Fruit fly (Drosophila melanogaster) whole organism, embryonic: ENCODE measurements around the gene ago.

Experiments used
- ATbp ChIP-seq: fragments of 200-800 bp; sonication (Bioruptor generic); optimal IDR thresholded peaks from 2 replicates; lab custom pipeline; 2017; ENCODE audit warnings: missing biosample characterization, mild to moderate bottlenecking, missing genetic modification characterization, missing genetic modification reagents
- CG10147 ChIP-seq: fragments of 200-800 bp; sonication (Bioruptor generic); optimal IDR thresholded peaks from 2 replicates; lab custom pipeline; 2019; ENCODE audit warnings: missing biosample characterization, mild to moderate bottlenecking, missing genetic modification characterization, moderate library complexity
- CG10274 ChIP-seq: fragments of 200-800 bp; sonication (Bioruptor generic); optimal IDR thresholded peaks from 3 replicates; lab custom pipeline; 2017; ENCODE audit warnings: missing biosample characterization, mild to moderate bottlenecking, missing genetic modification characterization
- CG10979 ChIP-seq: fragments of 200-800 bp; sonication (Bioruptor generic); optimal IDR thresholded peaks from 2 replicates; lab custom pipeline; 2018; ENCODE audit warnings: missing biosample characterization, mild to moderate bottlenecking, missing genetic modification characterization, moderate library complexity
- CG11247 ChIP-seq: fragments of 200-800 bp; sonication (Bioruptor generic); IDR thresholded peaks from 2 replicates; pipeline ENCODE4 v1.3.6; 2022; ENCODE audit warnings: missing biosample characterization, missing genetic modification characterization
- CG11504 ChIP-seq: fragments of 200-800 bp; sonication (Bioruptor generic); optimal IDR thresholded peaks from 3 replicates; lab custom pipeline; 2019; ENCODE audit warnings: missing biosample characterization, mild to moderate bottlenecking, missing genetic modification characterization, moderate library complexity
- CG12104 ChIP-seq: fragments of 200-800 bp; sonication (Bioruptor generic); optimal IDR thresholded peaks from 3 replicates; lab custom pipeline; 2016; ENCODE audit warnings: missing biosample characterization, missing genetic modification characterization
- CG1233 ChIP-seq: fragments of 200-800 bp; sonication (Bioruptor generic); optimal IDR thresholded peaks from 4 replicates; lab custom pipeline; 2018; ENCODE audit warnings: missing biosample characterization, mild to moderate bottlenecking, missing genetic modification characterization
- CG12391 ChIP-seq: fragments of 200-800 bp; sonication (Bioruptor generic); optimal IDR thresholded peaks from 3 replicates; lab custom pipeline; 2018; ENCODE audit warnings: missing biosample characterization, mild to moderate bottlenecking, missing genetic modification characterization, moderate library complexity
- CG15479 ChIP-seq: fragments of 200-800 bp; sonication (Bioruptor generic); optimal IDR thresholded peaks from 3 replicates; lab custom pipeline; 2019; ENCODE audit warnings: missing biosample characterization, mild to moderate bottlenecking, missing genetic modification characterization, moderate library complexity
- CG17385 ChIP-seq: fragments of 200-800 bp; sonication (Bioruptor generic); optimal IDR thresholded peaks from 3 replicates; lab custom pipeline; 2018; ENCODE audit warnings: missing biosample characterization, mild to moderate bottlenecking, missing genetic modification characterization
- CG17829 ChIP-seq: fragments of 200-800 bp; optimal IDR thresholded peaks from 2 replicates; lab custom pipeline; 2019; ENCODE audit warnings: missing biosample characterization, mild to moderate bottlenecking, missing genetic modification characterization, moderate library complexity
- CG1832 ChIP-seq: fragments of 200-800 bp; sonication (Bioruptor generic); optimal IDR thresholded peaks from 2 replicates; lab custom pipeline; 2017; ENCODE audit warnings: missing biosample characterization, mild to moderate bottlenecking, missing genetic modification characterization, inconsistent platforms
- CG2120 ChIP-seq: fragments of 200-800 bp; sonication (Bioruptor generic); optimal IDR thresholded peaks from 3 replicates; lab custom pipeline; 2016; ENCODE audit warnings: missing biosample characterization, missing genetic modification characterization
- CG32772 ChIP-seq: fragments of 200-800 bp; sonication (Bioruptor generic); IDR thresholded peaks from 2 replicates; pipeline ENCODE4 v1.3.6; 2022; ENCODE audit warnings: missing biosample characterization, missing genetic modification characterization
- CG33557 ChIP-seq: fragments of 200-800 bp; sonication (Bioruptor generic); optimal IDR thresholded peaks from 2 replicates; lab custom pipeline; 2019; ENCODE audit warnings: missing biosample characterization, mild to moderate bottlenecking, missing genetic modification characterization, moderate library complexity
- CG4282 ChIP-seq: fragments of 200-800 bp; sonication (Bioruptor generic); optimal IDR thresholded peaks from 2 replicates; lab custom pipeline; 2016; ENCODE audit warnings: missing biosample characterization, missing genetic modification characterization
- CG6254 ChIP-seq: fragments of 200-800 bp; sonication (Bioruptor generic); optimal IDR thresholded peaks from 3 replicates; lab custom pipeline; 2017; ENCODE audit warnings: mild to moderate bottlenecking, missing biosample characterization, missing genetic modification reagents, missing genetic modification characterization
- CG6654 ChIP-seq: fragments of 200-800 bp; sonication (Bioruptor generic); optimal IDR thresholded peaks from 2 replicates; lab custom pipeline; 2017; ENCODE audit warnings: missing biosample characterization, mild to moderate bottlenecking, missing genetic modification characterization
- CG6765 ChIP-seq: fragments of 200-800 bp; sonication (Bioruptor generic); optimal IDR thresholded peaks from 3 replicates; lab custom pipeline; 2017; ENCODE audit warnings: missing biosample characterization, mild to moderate bottlenecking, missing genetic modification characterization
- CG6813 ChIP-seq: fragments of 200-800 bp; sonication (Bioruptor generic); optimal IDR thresholded peaks from 2 replicates; lab custom pipeline; 2017; ENCODE audit warnings: missing biosample characterization, missing genetic modification characterization, mild to moderate bottlenecking, moderate library complexity, missing genetic modification reagents
- Deaf1 ChIP-seq: fragments of 200-800 bp; optimal IDR thresholded peaks from 3 replicates; lab custom pipeline; 2019; ENCODE audit warnings: missing biosample characterization, mild to moderate bottlenecking, missing genetic modification characterization, moderate library complexity
- Kr ChIP-seq: fragments of 200-800 bp; sonication (Bioruptor generic); optimal IDR thresholded peaks from 2 replicates; lab custom pipeline; 2017; ENCODE audit warnings: missing biosample characterization, mild to moderate bottlenecking, missing genetic modification characterization
- MBD-R2 ChIP-seq: fragments of 200-800 bp; sonication (Bioruptor generic); IDR thresholded peaks from 2 replicates; pipeline ENCODE4 v1.3.6; 2022; ENCODE audit warnings: missing biosample characterization, missing genetic modification characterization
- Med ChIP-seq: fragments of 200-800 bp; sonication (Bioruptor generic); peaks from one replicate; lab custom pipeline; 2016; ENCODE audit warnings: missing biosample characterization, missing genetic modification characterization, mild to moderate bottlenecking, inconsistent platforms, moderate library complexity
- Six4 ChIP-seq: fragments of 200-800 bp; sonication (Bioruptor generic); optimal IDR thresholded peaks from 2 replicates; lab custom pipeline; 2016; ENCODE audit warnings: missing biosample characterization, missing genetic modification characterization
- TFAM ChIP-seq: fragments of 200-800 bp; sonication (Bioruptor generic); optimal IDR thresholded peaks from 2 replicates; lab custom pipeline; 2017; ENCODE audit warnings: missing biosample characterization, missing genetic modification characterization, inconsistent platforms
- YL-1 ChIP-seq: fragments of 200-800 bp; sonication (Bioruptor generic); optimal IDR thresholded peaks from 3 replicates; lab custom pipeline; 2017; ENCODE audit warnings: missing biosample characterization, mild to moderate bottlenecking, missing genetic modification characterization
- cas ChIP-seq: fragments of 200-800 bp; sonication (Bioruptor generic); IDR thresholded peaks from 2 replicates; pipeline ENCODE4 v1.3.6; 2022; ENCODE audit warnings: missing biosample characterization, missing genetic modification characterization
- fd102C ChIP-seq: fragments of 200-800 bp; sonication (Bioruptor generic); optimal IDR thresholded peaks from 2 replicates; lab custom pipeline; 2018; ENCODE audit warnings: missing biosample characterization, mild to moderate bottlenecking, missing genetic modification characterization, moderate library complexity
- fd64A ChIP-seq: fragments of 200-800 bp; sonication (Bioruptor generic); optimal IDR thresholded peaks from 3 replicates; lab custom pipeline; 2018; ENCODE audit warnings: missing biosample characterization, mild to moderate bottlenecking, missing genetic modification characterization
- lab ChIP-seq: fragments of 200-800 bp; sonication (Bioruptor generic); optimal IDR thresholded peaks from 3 replicates; lab custom pipeline; 2017; ENCODE audit warnings: missing biosample characterization, missing genetic modification characterization, mild to moderate bottlenecking, moderate library complexity, missing genetic modification reagents
- pzg ChIP-seq: fragments of 200-800 bp; sonication (Bioruptor generic); optimal IDR thresholded peaks from 3 replicates; lab custom pipeline; 2018; ENCODE audit warnings: missing biosample characterization, mild to moderate bottlenecking, missing genetic modification characterization, moderate library complexity
- seq ChIP-seq: fragments of 200-800 bp; sonication (Bioruptor generic); IDR thresholded peaks from 2 replicates; pipeline ENCODE4 v1.3.6; 2022; ENCODE audit warnings: missing biosample characterization, missing genetic modification characterization
- sisA ChIP-seq: fragments of 200-800 bp; sonication (Bioruptor generic); IDR thresholded peaks from 2 replicates; pipeline ENCODE4 v1.3.6; 2022; ENCODE audit warnings: missing biosample characterization, missing genetic modification characterization
- ssp ChIP-seq: fragments of 200-800 bp; sonication (Bioruptor generic); IDR thresholded peaks from 2 replicates; pipeline ENCODE4 v1.3.6; 2022; ENCODE audit warnings: missing biosample characterization, missing genetic modification characterization
- stwl ChIP-seq: fragments of 200-800 bp; sonication (Bioruptor generic); optimal IDR thresholded peaks from 3 replicates; lab custom pipeline; 2018; ENCODE audit warnings: missing biosample characterization, mild to moderate bottlenecking, missing genetic modification characterization, moderate library complexity
- sug ChIP-seq: fragments of 200-800 bp; optimal IDR thresholded peaks from 2 replicates; lab custom pipeline; 2019; ENCODE audit warnings: missing biosample characterization, mild to moderate bottlenecking, missing genetic modification characterization, moderate library complexity
- tap ChIP-seq: fragments of 200-800 bp; optimal IDR thresholded peaks from 3 replicates; lab custom pipeline; 2019; ENCODE audit warnings: missing biosample characterization, mild to moderate bottlenecking, missing genetic modification characterization, moderate library complexity
- twi ChIP-seq: fragments of 200-800 bp; optimal IDR thresholded peaks from 2 replicates; lab custom pipeline; 2019; ENCODE audit warnings: missing biosample characterization, mild to moderate bottlenecking, missing genetic modification characterization, moderate library complexity
- vnd ChIP-seq: fragments of 200-800 bp; sonication (Bioruptor generic); IDR thresholded peaks from 3 replicates; pipeline ENCODE4 v1.3.6; 2022; ENCODE audit warnings: missing biosample characterization, missing genetic modification characterization; ENCODE audit not compliant: partially characterized antibody

ago gene

DNA sequence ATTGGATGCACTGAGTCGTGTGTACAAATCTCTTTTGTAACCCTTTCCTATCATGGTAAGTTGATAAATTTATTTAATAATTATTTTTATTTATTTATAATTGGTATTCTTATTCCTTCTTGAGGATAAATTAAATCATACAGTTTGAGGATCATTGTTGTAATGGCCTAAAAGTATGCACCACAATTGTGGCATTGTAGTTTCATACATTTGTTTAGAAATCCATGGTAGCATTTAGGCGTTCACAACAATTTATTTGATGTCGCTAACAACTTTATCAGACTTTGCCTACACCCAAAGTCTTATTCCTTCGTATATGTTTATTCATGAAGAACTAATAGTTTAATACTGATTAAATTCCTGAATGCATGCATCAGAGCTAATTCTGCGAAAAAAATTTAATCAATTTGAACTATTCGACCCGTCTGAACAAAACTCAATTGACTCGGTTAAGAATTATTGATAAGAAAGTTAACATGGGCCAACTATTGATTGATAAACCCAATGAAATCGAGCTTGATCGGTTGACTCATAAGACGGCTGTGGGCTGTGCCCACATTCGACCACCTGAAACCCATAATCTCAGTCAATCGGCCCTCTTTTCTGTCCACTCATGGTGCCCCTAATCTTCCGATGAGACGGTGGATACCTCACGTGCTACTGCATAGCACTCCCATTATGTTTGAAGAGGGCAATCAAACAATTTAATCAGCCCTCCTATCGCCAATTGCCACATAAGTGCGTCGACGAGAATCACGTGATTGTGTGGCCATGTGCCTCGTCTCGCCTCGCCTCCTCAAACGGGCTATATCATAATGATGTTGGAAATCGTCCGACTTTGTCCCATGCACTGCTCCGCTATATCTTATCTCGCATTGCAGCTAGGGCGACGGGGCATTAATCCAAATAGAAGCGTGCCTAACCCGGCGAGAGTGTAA, 34.5 kb downstream of the ago start (continued):
- TF ChIP-seq tap (no peak), MBD-R2 (GFP tag; lab: Robert Waterston, UW) (0 out of 2 replicates have a peak, but pooled peaks have one; percentile 11), Deaf1 (peak; percentile 7), CG10979 (tag; lab: Kevin White, UChicago) (no peak), CG6813 (peak; percentile 22), twi (tag; lab: Kevin White, UChicago) (peak; percentile 17), CG6765 (GFP tag; lab: Kevin White, UChicago) (no peak), CG10274 (GFP tag; lab: Kevin White, UChicago) (no peak), pzg (GFP tag; lab: Kevin White, UChicago) (no peak), YL-1 (GFP tag; lab: Kevin White, UChicago) (no peak), lab (GFP tag; lab: Kevin White, UChicago) (peak; percentile 32), Med (GFP tag; lab: Kevin White, UChicago) (peak; percentile 23), CG2120 (GFP tag; lab: Kevin White, UChicago) (no peak), CG1233 (GFP tag; lab: Kevin White, UChicago) (no peak), CG11504 (no peak), CG17829 (no peak), CG11247 (GFP tag; lab: Robert Waterston, UW) (no peak), cas (GFP tag; lab: Robert Waterston, UW) (no peak), CG32772 (peak; percentile 29; the same call in 1 of the 2 replicates), ssp (GFP tag; lab: Robert Waterston, UW) (no peak), CG17385 (no peak), CG12391 (no peak), CG33557 (no peak), Six4 (GFP tag; lab: Kevin White, UChicago) (no peak), CG15479 (GFP tag; lab: Kevin White, UChicago) (no peak), Kr (GFP tag; lab: Kevin White, UChicago) (peak; percentile 16), CG1832 (no peak), seq (GFP tag; lab: Robert Waterston, UW) (no peak), ATbp (GFP tag; lab: Kevin White, UChicago) (peak; percentile 14), fd64A (peak; percentile 20), CG12104 (GFP tag; lab: Kevin White, UChicago) (no peak), vnd (peak; percentile 67), CG4282 (no peak), CG6254 (GFP tag; lab: Kevin White, UChicago) (no peak), fd102C (no peak), sug (peak; percentile 96), TFAM (GFP tag; lab: Kevin White, UChicago) (no peak), sisA (GFP tag; lab: Robert Waterston, UW) (no peak), CG6654 (GFP tag; lab: Kevin White, UChicago) (peak; percentile 96), stwl (tag; lab: Kevin White, UChicago) (peak; percentile 3), CG10147 (GFP tag; lab: Kevin White, UChicago) (no peak)
